Worm (Caenorhabditis elegans) whole organism, L4 larva: Measurements from ENCODE around the gene strm-1.
A peak's percentile ranks its signal among the peaks of the same experiment; 100 is the strongest.

ENCODE experiments used
- F10B5.3 ChIP-seq: sonication (generic microtip); optimal IDR thresholded peaks from 2 replicates; lab custom pipeline; 2016; ENCODE audit warnings: mild to moderate bottlenecking, missing genetic modification characterization, missing compliant biosample characterization
- T20F7.1 ChIP-seq: fragments of 200-800 bp; sonication (Bioruptor generic); optimal IDR thresholded peaks from 2 replicates; lab custom pipeline; 2018; ENCODE audit warnings: mild to moderate bottlenecking, missing genetic modification characterization, missing compliant biosample characterization
- T26A8.4 ChIP-seq: fragments of 200-800 bp; sonication (Bioruptor generic); IDR thresholded peaks from 2 replicates; pipeline ENCODE4 v1.3.6; 2022; ENCODE audit warnings: missing genetic modification characterization, missing compliant biosample characterization
- ZK546.5 ChIP-seq, 2 experiments: sonication (generic microtip); optimal IDR thresholded peaks; 2 replicates each; lab custom pipeline; 2017; ENCODE audit warnings: missing biosample characterization in 2 of 2, missing genetic modification characterization in 2 of 2
- aha-1 ChIP-seq: fragments of 150-350 bp; peaks from one replicate; lab custom pipeline; 2014; ENCODE audit warnings: missing biosample characterization, missing genetic modification characterization
- ama-1 ChIP-seq: fragments of 150-350 bp; optimal IDR thresholded peaks from 2 replicates; lab custom pipeline; 2014; ENCODE audit warnings: inconsistent platforms, mixed read lengths
- arid-1 ChIP-seq: fragments of 200-800 bp; sonication (Bioruptor generic); conservative IDR thresholded peaks from 2 replicates; pipeline ENCODE4 v1.3.6; 2022; ENCODE audit warnings: missing genetic modification reagents, missing genetic modification characterization, missing compliant biosample characterization
- ceh-28 ChIP-seq: fragments of 150-350 bp; optimal IDR thresholded peaks from 2 replicates; lab custom pipeline; 2014; ENCODE audit warnings: missing biosample characterization, missing genetic modification reagents, missing genetic modification characterization
- ceh-32 ChIP-seq: sonication (generic microtip); optimal IDR thresholded peaks from 2 replicates; lab custom pipeline; 2016; ENCODE audit warnings: mild to moderate bottlenecking, missing genetic modification characterization, missing compliant biosample characterization; ENCODE audit not compliant: poor library complexity
- ces-1 ChIP-seq: fragments of 150-350 bp; sonication (generic microtip); optimal IDR thresholded peaks from 4 replicates; lab custom pipeline; 2014; ENCODE audit warnings: missing biosample characterization, missing genetic modification reagents, missing genetic modification characterization
- ctbp-1 ChIP-seq: fragments of 200-800 bp; sonication (Bioruptor generic); IDR thresholded peaks from 2 replicates; pipeline ENCODE4 v1.3.6; 2022; ENCODE audit warnings: missing genetic modification reagents, missing genetic modification characterization, missing compliant biosample characterization
- daf-12 ChIP-seq: fragments of 150-350 bp; optimal IDR thresholded peaks from 2 replicates; lab custom pipeline; 2014; ENCODE audit warnings: missing biosample characterization, missing genetic modification reagents, missing genetic modification characterization
- daf-16 ChIP-seq, 3 experiments: sonication (generic microtip); optimal IDR thresholded peaks; 2 replicates each; lab custom pipeline; 2016 to 2017; ENCODE audit warnings: missing genetic modification characterization in 3 of 3, missing genetic modification reagents in 3 of 3, mild to moderate bottlenecking in 2 of 3, missing compliant biosample characterization in 2 of 3, missing biosample characterization in 1 of 3, moderate library complexity in 1 of 3
- daf-19 ChIP-seq: fragments of 200-800 bp; sonication (Bioruptor generic); conservative IDR thresholded peaks from 2 replicates; pipeline ENCODE4 v1.3.6; 2022; ENCODE audit warnings: missing genetic modification characterization, missing compliant biosample characterization
- egl-43 ChIP-seq: fragments of 200-800 bp; sonication (Bioruptor generic); IDR thresholded peaks from 2 replicates; pipeline ENCODE4 v1.3.6; 2022; ENCODE audit warnings: missing genetic modification reagents, missing genetic modification characterization, missing compliant biosample characterization
- fkh-10 ChIP-seq: fragments of 150-350 bp; optimal IDR thresholded peaks from 2 replicates; lab custom pipeline; 2014; ENCODE audit warnings: missing biosample characterization, missing genetic modification reagents, missing genetic modification characterization
- fos-1 ChIP-seq: fragments of 150-350 bp; optimal IDR thresholded peaks from 2 replicates; lab custom pipeline; 2014; ENCODE audit warnings: missing biosample characterization, missing genetic modification characterization
- hlh-11 ChIP-seq: fragments of 200-800 bp; sonication (Bioruptor generic); optimal IDR thresholded peaks from 2 replicates; lab custom pipeline; 2018; ENCODE audit warnings: mild to moderate bottlenecking, missing genetic modification characterization, missing compliant biosample characterization
- hmg-1.1 ChIP-seq: fragments of 200-800 bp; sonication (Bioruptor generic); IDR thresholded peaks from 2 replicates; pipeline ENCODE4 v1.3.6; 2022; ENCODE audit warnings: missing genetic modification reagents, missing genetic modification characterization, missing compliant biosample characterization
- lin-13 ChIP-seq: fragments of 150-350 bp; optimal IDR thresholded peaks from 2 replicates; lab custom pipeline; 2014; ENCODE audit warnings: missing biosample characterization, missing genetic modification reagents, missing genetic modification characterization
- lsy-2 ChIP-seq, 2 experiments: fragments of 150-350 bp in 1 of 2; sonication (generic microtip) in 1 of 2; optimal IDR thresholded peaks; 2 replicates each; lab custom pipeline; 2014 to 2017; ENCODE audit warnings: missing biosample characterization in 2 of 2, missing genetic modification characterization in 2 of 2
- mdl-1 ChIP-seq, 2 experiments: fragments of 150-350 bp in 1 of 2; sonication (generic microtip) in 1 of 2; optimal IDR thresholded peaks; 2 replicates each; lab custom pipeline; 2014 to 2017; ENCODE audit warnings: missing biosample characterization in 2 of 2, missing genetic modification characterization in 2 of 2
- mdt-29 ChIP-seq: fragments of 200-800 bp; sonication (Bioruptor generic); IDR thresholded peaks from 2 replicates; pipeline ENCODE4 v1.3.6; 2022; ENCODE audit warnings: missing genetic modification reagents, missing genetic modification characterization, missing compliant biosample characterization
- mep-1 ChIP-seq: fragments of 150-350 bp; sonication (generic microtip); optimal IDR thresholded peaks from 3 replicates; lab custom pipeline; 2014; ENCODE audit warnings: missing biosample characterization, missing genetic modification characterization
- mes-2 ChIP-seq: sonication (generic microtip); optimal IDR thresholded peaks from 2 replicates; lab custom pipeline; 2016; ENCODE audit warnings: missing genotype, mild to moderate bottlenecking, missing genetic modification characterization, missing compliant biosample characterization; ENCODE audit not compliant: poor library complexity, severe bottlenecking
- mxl-3 ChIP-seq: fragments of 200-800 bp; sonication (Bioruptor generic); optimal IDR thresholded peaks from 2 replicates; lab custom pipeline; 2018; ENCODE audit warnings: mild to moderate bottlenecking, missing genetic modification characterization, missing compliant biosample characterization
- nhr-111 ChIP-seq: fragments of 200-800 bp; sonication (Bioruptor generic); optimal IDR thresholded peaks from 2 replicates; lab custom pipeline; 2018; ENCODE audit warnings: mild to moderate bottlenecking, missing genetic modification characterization, missing compliant biosample characterization
- nhr-28 ChIP-seq: fragments of 150-350 bp; optimal IDR thresholded peaks from 2 replicates; lab custom pipeline; 2014; ENCODE audit warnings: missing biosample characterization, missing genetic modification characterization
- nhr-41 ChIP-seq: fragments of 200-800 bp; sonication (Bioruptor generic); IDR thresholded peaks from 2 replicates; pipeline ENCODE4 v1.3.6; 2022; ENCODE audit warnings: missing genetic modification reagents, missing genetic modification characterization, missing compliant biosample characterization
- nhr-6 ChIP-seq: fragments of 150-350 bp; optimal IDR thresholded peaks from 2 replicates; lab custom pipeline; 2014; ENCODE audit warnings: missing biosample characterization, missing genetic modification characterization
- nhr-76 ChIP-seq: fragments of 150-350 bp; optimal IDR thresholded peaks from 2 replicates; lab custom pipeline; 2014; ENCODE audit warnings: missing biosample characterization, missing genetic modification characterization
- pqm-1 ChIP-seq: sonication (generic microtip); optimal IDR thresholded peaks from 2 replicates; lab custom pipeline; 2017; ENCODE audit warnings: missing biosample characterization, missing genetic modification characterization
- saeg-2 ChIP-seq: fragments of 200-800 bp; sonication (Bioruptor generic); IDR thresholded peaks from 2 replicates; pipeline ENCODE4 v1.3.6; 2022; ENCODE audit warnings: missing genetic modification reagents, missing genetic modification characterization, missing compliant biosample characterization
- spr-1 ChIP-seq: sonication (generic microtip); optimal IDR thresholded peaks from 2 replicates; lab custom pipeline; 2016; ENCODE audit warnings: mild to moderate bottlenecking, missing genetic modification characterization, missing compliant biosample characterization
- spr-3 ChIP-seq: fragments of 200-800 bp; sonication (Bioruptor generic); optimal IDR thresholded peaks from 2 replicates; lab custom pipeline; 2018; ENCODE audit warnings: mild to moderate bottlenecking, missing genetic modification characterization, missing compliant biosample characterization
- tag-97 ChIP-seq: fragments of 200-800 bp; sonication (Bioruptor generic); IDR thresholded peaks from 2 replicates; pipeline ENCODE4 v1.3.6; 2022; ENCODE audit warnings: missing genetic modification characterization, missing compliant biosample characterization
- unc-130 ChIP-seq: sonication (generic microtip); optimal IDR thresholded peaks from 2 replicates; lab custom pipeline; 2016; ENCODE audit warnings: missing genetic modification reagents, missing genetic modification characterization, missing compliant biosample characterization
- unc-39 ChIP-seq: sonication (generic microtip); optimal IDR thresholded peaks from 2 replicates; lab custom pipeline; 2017; ENCODE audit warnings: missing biosample characterization, missing genetic modification characterization
- vab-7 ChIP-seq: fragments of 200-800 bp; sonication (Bioruptor generic); IDR thresholded peaks from 2 replicates; pipeline ENCODE4 v1.3.6; 2022; ENCODE audit warnings: missing genetic modification reagents, missing genetic modification characterization, missing compliant biosample characterization
- ztf-11 ChIP-seq: fragments of 150-350 bp; optimal IDR thresholded peaks from 2 replicates; lab custom pipeline; 2014; ENCODE audit warnings: missing biosample characterization, missing genetic modification characterization

Gene strm-1

ce11 chrIII:2384364-2384763, 17.5 kb upstream of the strm-1 start:
- TF ChIP-seq fkh-10 (GFP tag; lab: Kevin White, UChicago) (no peak), nhr-41 (no peak), ctbp-1 (GFP tag; lab: Robert Waterston, UW) (no peak), fos-1 (tag; lab: Kevin White, UChicago) (no peak), aha-1 (tag; lab: Kevin White, UChicago) (peak; percentile 30), ceh-28 (tag; lab: Kevin White, UChicago) (peak; percentile 99)

ce11 chrIII:2386483-2386882, 15.4 kb upstream of the strm-1 start, which contains the start of gene H14E04.3:
TSS of gene H14E04.3 (minus strand) at chrIII:2386583.
- TF ChIP-seq ama-1 (lab: Kevin White, UChicago) (no peak), hlh-11 (tag; lab: Kevin White, UChicago) (no peak), tag-97 (GFP tag; lab: Robert Waterston, UW) (no peak), pqm-1 (tag; lab: Kevin White, UChicago) (no peak), mep-1 (tag; lab: Kevin White, UChicago) (no peak), unc-39 (tag; lab: Kevin White, UChicago) (no peak), egl-43 (GFP tag; lab: Robert Waterston, UW) (no peak)

- no peak for TF ChIP-seq unc-130 (GFP tag; lab: Kevin White, UChicago)
- peak; percentile 86 for TF ChIP-seq ces-1 (GFP tag; lab: Kevin White, UChicago)
- TF ChIP-seq mdl-1 (tag; optimal IDR thresholded peaks at IDR 0.05; lab: Kevin White, UChicago): no peak
- TF ChIP-seq, all 104 proteins: peak for 1
Observed at ce11 chrIII:2391704-2392103, 10.2 kb upstream of the strm-1 start.

- TF ChIP-seq ctbp-1 (GFP tag; lab: Robert Waterston, UW): no peak
- TF ChIP-seq lin-13 (GFP tag; lab: Kevin White, UChicago): peak; percentile 64
- TF ChIP-seq mxl-3: no peak
- no peak for TF ChIP-seq unc-39 (tag; lab: Kevin White, UChicago)
- TF ChIP-seq ztf-11 (tag; lab: Kevin White, UChicago): no peak
- TF ChIP-seq nhr-28 (tag; lab: Kevin White, UChicago): no peak
- TF ChIP-seq mes-2 (tag; lab: Kevin White, UChicago): no peak
- TF ChIP-seq lsy-2 (tag; optimal IDR thresholded peaks at IDR 0.05; lab: Kevin White, UChicago): peak in 1 of 2 experiments; percentile 45
- TF ChIP-seq, all 104 proteins: peak for 2
Observed at ce11 chrIII:2393666-2394154, 8.2 kb upstream of the strm-1 start.

- no peak for TF ChIP-seq arid-1 (GFP tag; lab: Robert Waterston, UW)
- TF ChIP-seq ceh-28 (tag; lab: Kevin White, UChicago): peak; percentile 93
- TF ChIP-seq hmg-1.1: no peak
- TF ChIP-seq nhr-111 (GFP tag; lab: Kevin White, UChicago): no peak
- TF ChIP-seq T20F7.1 (GFP tag; lab: Kevin White, UChicago): no peak
- TF ChIP-seq daf-19 (GFP tag; lab: Robert Waterston, UW): no peak
Observed at ce11 chrIII:2410925-2411450, 9.1 kb downstream of the strm-1 start, which contains the start of gene mrpl-30. TSS of gene mrpl-30 (minus strand) at chrIII:2410975.

- no peak for TF ChIP-seq saeg-2 (GFP tag; lab: Robert Waterston, UW)
- TF ChIP-seq fkh-10 (GFP tag; lab: Kevin White, UChicago): no peak
- no peak for TF ChIP-seq T26A8.4
- no peak for TF ChIP-seq F10B5.3 (tag; lab: Kevin White, UChicago)
- no peak for TF ChIP-seq nhr-76 (tag; lab: Kevin White, UChicago)
- TF ChIP-seq nhr-6 (tag; lab: Kevin White, UChicago): peak; percentile 9
- TF ChIP-seq hmg-1.1: no peak
- no peak for TF ChIP-seq daf-12
- no peak for TF ChIP-seq vab-7
- TF ChIP-seq ZK546.5 (tag; optimal IDR thresholded peaks at IDR 0.05; lab: Kevin White, UChicago): no peak
- TF ChIP-seq mdt-29 (GFP tag; lab: Robert Waterston, UW): 0 out of 2 replicates have a peak, but pooled peaks have one; percentile 14
- TF ChIP-seq mes-2 (tag; lab: Kevin White, UChicago): peak; percentile 63
- TF ChIP-seq fos-1 (tag; lab: Kevin White, UChicago): no peak
- no peak for TF ChIP-seq ces-1 (GFP tag; lab: Kevin White, UChicago)
- peak in 1 of 2 experiments; percentile 23 for TF ChIP-seq daf-16 (GFP tag; optimal IDR thresholded peaks at IDR 0.05; lab: Kevin White, UChicago)
- TF ChIP-seq daf-16 (tag; optimal IDR thresholded peaks at IDR 0.05; lab: Kevin White, UChicago): peak; percentile 97
- no peak for TF ChIP-seq ceh-32 (tag; lab: Kevin White, UChicago)
- no peak for TF ChIP-seq spr-3 (GFP tag; lab: Kevin White, UChicago)
- TF ChIP-seq spr-1 (tag; lab: Kevin White, UChicago): no peak
Observed at ce11 chrIII:2418159-2418658, 16.3 kb downstream of the strm-1 start, which contains the start of the genes W04B5.5 and W04B5.3. TSS of gene W04B5.5 (minus strand) at chrIII:2418209. TSS of gene W04B5.3 (plus strand) at chrIII:2418514.
